Worm (Caenorhabditis elegans) whole organism, early embryonic: ENCODE data around the gene cyp-33C11.

Experiments used
- ama-1 ChIP-seq: fragments of 150-350 bp; optimal IDR thresholded peaks from 2 replicates; lab custom pipeline; 2014
- ceh-13 ChIP-seq: fragments of 200-800 bp; sonication (Bioruptor generic); optimal IDR thresholded peaks from 2 replicates; lab custom pipeline; 2018; ENCODE audit warnings: mild to moderate bottlenecking, missing genetic modification characterization, missing compliant biosample characterization
- ceh-36 ChIP-seq: sonication (generic microtip); optimal IDR thresholded peaks from 2 replicates; lab custom pipeline; 2016; ENCODE audit warnings: missing genetic modification characterization, inconsistent platforms, missing compliant biosample characterization
- flt-1 ChIP-seq: fragments of 200-800 bp; sonication (Bioruptor generic); IDR thresholded peaks from 2 replicates; pipeline ENCODE4 v1.3.6; 2022; ENCODE audit warnings: missing genetic modification characterization, missing compliant biosample characterization
- hmg-4 ChIP-seq: fragments of 200-800 bp; sonication (Bioruptor generic); optimal IDR thresholded peaks from 2 replicates; lab custom pipeline; 2018; ENCODE audit warnings: mild to moderate bottlenecking, missing genetic modification characterization, missing compliant biosample characterization

DNA sequence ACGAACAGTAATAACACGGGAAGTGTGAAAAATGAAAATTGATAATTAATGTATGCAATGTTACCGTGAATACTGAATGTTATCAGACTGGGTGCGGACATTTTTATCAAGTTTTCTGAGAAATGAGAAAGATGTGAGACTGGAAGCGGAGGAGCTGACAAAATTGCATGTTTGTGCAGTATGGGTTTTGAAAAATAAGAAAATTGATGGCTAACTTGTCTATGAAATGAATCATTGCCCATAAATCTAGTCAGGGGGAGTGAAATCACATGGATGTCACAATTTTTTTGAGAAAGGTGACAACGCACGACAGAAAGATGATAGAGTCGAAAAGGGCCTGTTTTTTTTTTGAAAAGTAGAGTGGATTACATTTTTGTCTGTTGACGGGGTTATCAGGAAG is 41.4 kb downstream of the cyp-33C11 start, which contains the start of gene sru-24:
- TF ChIP-seq ama-1 (lab: Kevin White, UChicago) (no peak), hmg-4 (no peak), ceh-13 (GFP tag; lab: Kevin White, UChicago) (no peak), ceh-36 (tag; lab: Kevin White, UChicago) (no peak), flt-1 (GFP tag; lab: Robert Waterston, UW) (no peak)
